ENCODE assay signal across 4 fruit fly cellular contexts in genomic region chr3L:22909325-22909904, dm6.
TF ChIP-seq lines count a peak whose summit lies in the region.

No protein-coding gene starts in this region.

- TF ChIP-seq CTCF in whole organism, embryonic (GFP tag; optimal IDR thresholded peaks at IDR 0.05; lab: Kevin White, UChicago), result no peak

TF ChIP-seq in whole organism, adult, 20 proteins besides CTCF, POLR2A, EP300 and RAD21:
- TF ChIP-seq bab1 (GFP tag; optimal IDR thresholded peaks at IDR 0.05; lab: Kevin White, UChicago), result no peak
- no peak for TF ChIP-seq Crg-1 (GFP tag; optimal IDR thresholded peaks at IDR 0.05; lab: Kevin White, UChicago)
- TF ChIP-seq CG12768 (GFP tag; optimal IDR thresholded peaks at IDR 0.05; lab: Kevin White, UChicago), result peak; percentile 91
- TF ChIP-seq Clk (GFP tag; optimal IDR thresholded peaks at IDR 0.05; lab: Kevin White, UChicago), result no peak
- no peak for TF ChIP-seq pad (GFP tag; optimal IDR thresholded peaks at IDR 0.05; lab: Kevin White, UChicago)
- TF ChIP-seq Hr96 (GFP tag; optimal IDR thresholded peaks at IDR 0.05; lab: Kevin White, UChicago), result no peak
- TF ChIP-seq cic (GFP tag; optimal IDR thresholded peaks at IDR 0.05; lab: Kevin White, UChicago), result no peak

TF ChIP-seq in whole organism, embryonic, 481 proteins besides CTCF, POLR2A, EP300 and RAD21 (continues in another document):
- TF ChIP-seq CG8478 (optimal IDR thresholded peaks at IDR 0.05; lab: Kevin White, UChicago) (peak; percentile 44), CG9932 (GFP tag; IDR thresholded peaks at IDR 0.05; lab: Robert Waterston, UW) (no peak), CG18011 (GFP tag; optimal IDR thresholded peaks at IDR 0.05; lab: Kevin White, UChicago) (no peak), CG17802 (tag; optimal IDR thresholded peaks at IDR 0.05; lab: Kevin White, UChicago) (no peak), ttk (GFP tag; IDR thresholded peaks at IDR 0.05; lab: Robert Waterston, UW) (no peak), Nf-YC (tag; optimal IDR thresholded peaks at IDR 0.05; lab: Kevin White, UChicago) (no peak), D19A (tag; optimal IDR thresholded peaks at IDR 0.05; lab: Kevin White, UChicago) (no peak), Xbp1 (GFP tag; optimal IDR thresholded peaks at IDR 0.05; lab: Kevin White, UChicago) (no peak), Myb (GFP tag; optimal IDR thresholded peaks at IDR 0.05; lab: Kevin White, UChicago) (no peak), CG15479 (GFP tag; optimal IDR thresholded peaks at IDR 0.05; lab: Kevin White, UChicago) (peak; percentile 46), sd (tag; optimal IDR thresholded peaks at IDR 0.05; lab: Kevin White, UChicago) (no peak), CG32532 (GFP tag; IDR thresholded peaks at IDR 0.05; lab: Robert Waterston, UW) (no peak), CG16813 (GFP tag; IDR thresholded peaks at IDR 0.05; lab: Robert Waterston, UW; ENCODE audit: partially characterized antibody) (no peak), CG34422 (GFP tag; IDR thresholded peaks at IDR 0.05; lab: Robert Waterston, UW) (no peak), gro (GFP tag; optimal IDR thresholded peaks at IDR 0.05; lab: Kevin White, UChicago) (no peak), tin (GFP tag; optimal IDR thresholded peaks at IDR 0.05; lab: Kevin White, UChicago) (no peak), HLH54F (GFP tag; optimal IDR thresholded peaks at IDR 0.05; lab: Kevin White, UChicago) (no peak), CG10431 (GFP tag; optimal IDR thresholded peaks at IDR 0.05; lab: Kevin White, UChicago) (no peak), ems (GFP tag; optimal IDR thresholded peaks at IDR 0.05; lab: Kevin White, UChicago) (no peak), CoRest (tag; optimal IDR thresholded peaks at IDR 0.05; lab: Kevin White, UChicago) (no peak), ken (GFP tag; IDR thresholded peaks at IDR 0.05; lab: Robert Waterston, UW) (no peak), Trl (optimal IDR thresholded peaks at IDR 0.05; lab: Kevin White, UChicago) (peak; percentile 13 to 41), Trl (GFP tag; optimal IDR thresholded peaks at IDR 0.05; lab: Kevin White, UChicago) (no peak), ERR (GFP tag; optimal IDR thresholded peaks at IDR 0.05; lab: Kevin White, UChicago) (no peak), CG17568 (GFP tag; optimal IDR thresholded peaks at IDR 0.05; lab: Kevin White, UChicago) (no peak), CG1529 (GFP tag; optimal IDR thresholded peaks at IDR 0.05; lab: Kevin White, UChicago) (no peak), sens-2 (GFP tag; IDR thresholded peaks at IDR 0.05; lab: Robert Waterston, UW) (no peak), cg (GFP tag; optimal IDR thresholded peaks at IDR 0.05; lab: Kevin White, UChicago) (peak; percentile 13), Asciz (GFP tag; optimal IDR thresholded peaks at IDR 0.05; lab: Kevin White, UChicago) (no peak), gsb (GFP tag; IDR thresholded peaks at IDR 0.05; lab: Robert Waterston, UW) (no peak)

TF ChIP-seq in whole organism, prepupa, 60 proteins besides CTCF, POLR2A, EP300 and RAD21:
- TF ChIP-seq Sox102F (GFP tag; optimal IDR thresholded peaks at IDR 0.05; lab: Kevin White, UChicago), result no peak
- 0 out of 3 replicates have a peak, but pooled peaks have one; percentile 9 for TF ChIP-seq CG6163 (GFP tag; IDR thresholded peaks at IDR 0.05; lab: Robert Waterston, UW)
- no peak for TF ChIP-seq CG6808 (GFP tag; optimal IDR thresholded peaks at IDR 0.05; lab: Kevin White, UChicago)
- peak; percentile 69 for TF ChIP-seq Eip78C (GFP tag; lab: Kevin White, UChicago)
- no peak for TF ChIP-seq topi (GFP tag; optimal IDR thresholded peaks at IDR 0.05; lab: Kevin White, UChicago)
- TF ChIP-seq svp (GFP tag; lab: Kevin White, UChicago), result peak; percentile 70
- TF ChIP-seq lz (GFP tag; optimal IDR thresholded peaks at IDR 0.05; lab: Kevin White, UChicago), result no peak

TF ChIP-seq in whole organism, pupa, 21 proteins besides CTCF, POLR2A, EP300 and RAD21:
- TF ChIP-seq CG10348 (GFP tag; IDR thresholded peaks at IDR 0.05; lab: Robert Waterston, UW) (no peak), CG4496 (GFP tag; IDR thresholded peaks at IDR 0.05; lab: Robert Waterston, UW) (0 out of 3 replicates have a peak, but pooled peaks have one; percentile 11)
TF ChIP-seq in whole organism, pupa: peak in this region for 1.
